Fruit fly (Drosophila melanogaster) whole organism, embryonic: ENCODE data around the gene Dbp73D.

Experiments used
- ATbp ChIP-seq: fragments of 200-800 bp; sonication (Bioruptor generic); optimal IDR thresholded peaks from 2 replicates; lab custom pipeline; 2017; ENCODE audit warnings: missing biosample characterization, mild to moderate bottlenecking, missing genetic modification characterization, missing genetic modification reagents
- Abd-B ChIP-seq: fragments of 200-800 bp; sonication (Bioruptor generic); optimal IDR thresholded peaks from 2 replicates; lab custom pipeline; 2018; ENCODE audit warnings: missing biosample characterization, mild to moderate bottlenecking, missing genetic modification characterization, moderate library complexity
- Ada2b ChIP-seq: fragments of 200-800 bp; sonication (Bioruptor generic); IDR thresholded peaks from 2 replicates; pipeline ENCODE4 v1.3.6; 2022; ENCODE audit warnings: missing biosample characterization, missing genetic modification characterization
- Bteb2 ChIP-seq: fragments of 200-800 bp; sonication (Bioruptor generic); optimal IDR thresholded peaks from 2 replicates; lab custom pipeline; 2016; ENCODE audit warnings: missing biosample characterization, missing genetic modification characterization
- CG10147 ChIP-seq: fragments of 200-800 bp; sonication (Bioruptor generic); optimal IDR thresholded peaks from 2 replicates; lab custom pipeline; 2019; ENCODE audit warnings: missing biosample characterization, mild to moderate bottlenecking, missing genetic modification characterization, moderate library complexity
- CG11085 ChIP-seq: fragments of 200-800 bp; sonication (Bioruptor generic); IDR thresholded peaks from 2 replicates; pipeline ENCODE4 v1.3.6; 2022; ENCODE audit warnings: missing biosample characterization, missing genetic modification characterization
- CG12391 ChIP-seq: fragments of 200-800 bp; sonication (Bioruptor generic); optimal IDR thresholded peaks from 3 replicates; lab custom pipeline; 2018; ENCODE audit warnings: missing biosample characterization, mild to moderate bottlenecking, missing genetic modification characterization, moderate library complexity
- CG12769 ChIP-seq: fragments of 200-800 bp; sonication (Bioruptor generic); optimal IDR thresholded peaks from 2 replicates; lab custom pipeline; 2019; ENCODE audit warnings: missing biosample characterization, mild to moderate bottlenecking, missing genetic modification characterization, moderate library complexity
- CG14441 ChIP-seq: fragments of 200-800 bp; sonication (Bioruptor generic); IDR thresholded peaks from 2 replicates; pipeline ENCODE4 v1.3.6; 2022; ENCODE audit warnings: missing biosample characterization, missing genetic modification characterization
- CG14667 ChIP-seq: fragments of 200-800 bp; sonication (Bioruptor generic); IDR thresholded peaks from 2 replicates; pipeline ENCODE4 v1.3.6; 2022; ENCODE audit warnings: missing biosample characterization, missing genetic modification characterization
- CG14965 ChIP-seq: fragments of 200-800 bp; sonication (Bioruptor generic); optimal IDR thresholded peaks from 2 replicates; lab custom pipeline; 2016; ENCODE audit warnings: missing biosample characterization, missing genetic modification characterization, borderline replicate concordance
- CG15696 ChIP-seq: fragments of 200-800 bp; sonication (Bioruptor generic); optimal IDR thresholded peaks from 2 replicates; lab custom pipeline; 2019; ENCODE audit warnings: missing biosample characterization, mild to moderate bottlenecking, missing genetic modification characterization, moderate library complexity
- CG17361 ChIP-seq: fragments of 200-800 bp; sonication (Bioruptor generic); IDR thresholded peaks from 3 replicates; pipeline ENCODE4 v1.3.6; 2022; ENCODE audit warnings: missing biosample characterization, missing genetic modification characterization
- CG2889 ChIP-seq: fragments of 200-800 bp; sonication (Bioruptor generic); IDR thresholded peaks from 3 replicates; pipeline ENCODE4 v1.3.6; 2022; ENCODE audit warnings: missing biosample characterization, missing genetic modification characterization
- CG32532 ChIP-seq: fragments of 200-800 bp; sonication (Bioruptor generic); IDR thresholded peaks from 2 replicates; pipeline ENCODE4 v1.3.6; 2022; ENCODE audit warnings: missing biosample characterization, missing genetic modification characterization
- CG3847 ChIP-seq: fragments of 200-800 bp; sonication (Bioruptor generic); IDR thresholded peaks from 2 replicates; pipeline ENCODE4 v1.3.6; 2022; ENCODE audit warnings: missing biosample characterization, missing genetic modification characterization
- CG4424 ChIP-seq: fragments of 200-800 bp; sonication (Bioruptor generic); optimal IDR thresholded peaks from 3 replicates; lab custom pipeline; 2016; ENCODE audit warnings: missing biosample characterization, missing genetic modification characterization
- CG5245 ChIP-seq: fragments of 200-800 bp; sonication (Bioruptor generic); optimal IDR thresholded peaks from 3 replicates; lab custom pipeline; 2016; ENCODE audit warnings: missing biosample characterization, missing genetic modification characterization
- CG6654 ChIP-seq: fragments of 200-800 bp; sonication (Bioruptor generic); optimal IDR thresholded peaks from 2 replicates; lab custom pipeline; 2017; ENCODE audit warnings: missing biosample characterization, mild to moderate bottlenecking, missing genetic modification characterization
- CG7271 ChIP-seq: fragments of 200-800 bp; sonication (Bioruptor generic); optimal IDR thresholded peaks from 2 replicates; lab custom pipeline; 2018; ENCODE audit warnings: missing biosample characterization, mild to moderate bottlenecking, missing genetic modification characterization, moderate library complexity
- CoRest ChIP-seq: fragments of 200-800 bp; sonication (Bioruptor generic); optimal IDR thresholded peaks from 3 replicates; lab custom pipeline; 2018; ENCODE audit warnings: missing biosample characterization, mild to moderate bottlenecking, missing genetic modification characterization, moderate library complexity
- Doc3 ChIP-seq: fragments of 200-800 bp; sonication (Bioruptor generic); IDR thresholded peaks from 3 replicates; pipeline ENCODE4 v1.3.6; 2022; ENCODE audit warnings: missing biosample characterization, missing genetic modification characterization; ENCODE audit not compliant: partially characterized antibody
- Dp ChIP-seq: fragments of 200-800 bp; sonication (Bioruptor generic); optimal IDR thresholded peaks from 2 replicates; lab custom pipeline; 2018; ENCODE audit warnings: missing biosample characterization, mild to moderate bottlenecking, missing genetic modification characterization, moderate library complexity
- E2f1 ChIP-seq: fragments of 200-800 bp; sonication (Bioruptor generic); IDR thresholded peaks from 2 replicates; pipeline ENCODE4 v1.3.6; 2022; ENCODE audit warnings: missing biosample characterization, missing genetic modification characterization
- HLH4C ChIP-seq: fragments of 200-800 bp; sonication (Bioruptor generic); IDR thresholded peaks from 3 replicates; pipeline ENCODE4 v1.3.6; 2022; ENCODE audit warnings: missing biosample characterization, missing genetic modification characterization; ENCODE audit not compliant: partially characterized antibody
- Hey ChIP-seq: fragments of 200-800 bp; sonication (Bioruptor generic); optimal IDR thresholded peaks from 3 replicates; lab custom pipeline; 2018; ENCODE audit warnings: missing biosample characterization, mild to moderate bottlenecking, missing genetic modification characterization
- Hr51 ChIP-seq, 2 experiments: fragments of 200-800 bp; sonication (Bioruptor generic); optimal IDR thresholded peaks; 2 replicates in 1 of 2; 3 replicates in 1 of 2; lab custom pipeline; 2016 to 2018; ENCODE audit warnings: missing biosample characterization in 2 of 2, missing genetic modification characterization in 2 of 2, mild to moderate bottlenecking in 1 of 2, moderate library complexity in 1 of 2
- MTF-1 ChIP-seq: fragments of 200-800 bp; sonication (Bioruptor generic); optimal IDR thresholded peaks from 2 replicates; lab custom pipeline; 2018; ENCODE audit warnings: missing biosample characterization, mild to moderate bottlenecking, missing genetic modification characterization, borderline replicate concordance
- Sin3A ChIP-seq: fragments of >200 bp; optimal IDR thresholded peaks from 2 replicates; lab custom pipeline; 2018
- Usf ChIP-seq: fragments of 200-800 bp; sonication (Bioruptor generic); optimal IDR thresholded peaks from 2 replicates; lab custom pipeline; 2017; ENCODE audit warnings: missing genotype, missing biosample characterization, missing genetic modification characterization
- ab ChIP-seq: fragments of 200-800 bp; sonication (Bioruptor generic); optimal IDR thresholded peaks from 2 replicates; lab custom pipeline; 2016; ENCODE audit warnings: missing biosample characterization, missing genetic modification characterization
- al ChIP-seq: fragments of 200-800 bp; sonication (Bioruptor generic); IDR thresholded peaks from 2 replicates; pipeline ENCODE4 v1.3.6; 2022; ENCODE audit warnings: missing biosample characterization, missing genetic modification characterization
- az2 ChIP-seq: fragments of 200-800 bp; sonication (Bioruptor generic); optimal IDR thresholded peaks from 3 replicates; lab custom pipeline; 2016; ENCODE audit warnings: missing biosample characterization, missing genetic modification characterization
- dysf ChIP-seq: fragments of 200-800 bp; sonication (Bioruptor generic); IDR thresholded peaks from 3 replicates; pipeline ENCODE4 v1.3.6; 2022; ENCODE audit warnings: missing biosample characterization, missing genetic modification characterization
- fd96Cb ChIP-seq: fragments of 200-800 bp; sonication (Bioruptor generic); optimal IDR thresholded peaks from 2 replicates; lab custom pipeline; 2018; ENCODE audit warnings: missing biosample characterization, mild to moderate bottlenecking, missing genetic modification characterization, moderate library complexity
- gcm ChIP-seq: fragments of 200-800 bp; sonication (Bioruptor generic); optimal IDR thresholded peaks from 2 replicates; lab custom pipeline; 2019; ENCODE audit warnings: missing biosample characterization, mild to moderate bottlenecking, missing genetic modification characterization, moderate library complexity
- gem ChIP-seq: fragments of 200-800 bp; sonication (Bioruptor generic); optimal IDR thresholded peaks from 2 replicates; lab custom pipeline; 2019; ENCODE audit warnings: missing biosample characterization, mild to moderate bottlenecking, missing genetic modification characterization, moderate library complexity
- hbn ChIP-seq: fragments of 200-800 bp; sonication (Bioruptor generic); IDR thresholded peaks from 2 replicates; pipeline ENCODE4 v1.3.6; 2022; ENCODE audit warnings: missing biosample characterization, missing genetic modification characterization; ENCODE audit not compliant: partially characterized antibody
- ind ChIP-seq: fragments of 200-800 bp; sonication (Bioruptor generic); optimal IDR thresholded peaks from 3 replicates; lab custom pipeline; 2016; ENCODE audit warnings: missing biosample characterization, missing genetic modification characterization
- inv ChIP-seq: fragments of 200-800 bp; sonication (Bioruptor generic); IDR thresholded peaks from 2 replicates; pipeline ENCODE4 v1.3.6; 2022; ENCODE audit warnings: missing biosample characterization, missing genetic modification characterization; ENCODE audit not compliant: partially characterized antibody
- klu ChIP-seq: fragments of 200-800 bp; sonication (Bioruptor generic); IDR thresholded peaks from 2 replicates; pipeline ENCODE4 v1.3.6; 2022; ENCODE audit warnings: missing biosample characterization, missing genetic modification characterization
- lbe ChIP-seq: fragments of 200-800 bp; sonication (Bioruptor generic); optimal IDR thresholded peaks from 2 replicates; lab custom pipeline; 2016; ENCODE audit warnings: missing biosample characterization, mild to moderate bottlenecking, missing genetic modification characterization
- mam ChIP-seq: fragments of 200-800 bp; sonication (Bioruptor generic); optimal IDR thresholded peaks from 3 replicates; lab custom pipeline; 2016; ENCODE audit warnings: missing biosample characterization, missing genetic modification characterization
- prd ChIP-seq, 3 experiments: fragments of >200 bp in 2 of 3; fragments of 200-800 bp in 1 of 3; sonication (Bioruptor generic) in 1 of 3; optimal IDR thresholded peaks in 2 of 3; IDR thresholded peaks in 1 of 3; 2 replicates in 2 of 3; 3 replicates in 1 of 3; pipeline versions ENCODE4 v1.3.6 to Lab custom; 2017 to 2022; ENCODE audit warnings: missing biosample characterization in 1 of 3, missing genetic modification characterization in 1 of 3
- pzg ChIP-seq: fragments of 200-800 bp; sonication (Bioruptor generic); optimal IDR thresholded peaks from 3 replicates; lab custom pipeline; 2018; ENCODE audit warnings: missing biosample characterization, mild to moderate bottlenecking, missing genetic modification characterization, moderate library complexity
- sens ChIP-seq: fragments of 200-800 bp; sonication (Bioruptor generic); peaks from one replicate; lab custom pipeline; 2016; ENCODE audit warnings: missing biosample characterization, missing genetic modification characterization
- slou ChIP-seq: fragments of 200-800 bp; sonication (Bioruptor generic); optimal IDR thresholded peaks from 3 replicates; lab custom pipeline; 2016; ENCODE audit warnings: missing biosample characterization, missing genetic modification characterization
- sna ChIP-seq: fragments of 200-800 bp; sonication (Bioruptor generic); IDR thresholded peaks from 2 replicates; pipeline ENCODE4 v1.3.6; 2022; ENCODE audit warnings: missing biosample characterization, missing genetic modification characterization; ENCODE audit not compliant: partially characterized antibody
- trem ChIP-seq: fragments of 200-800 bp; optimal IDR thresholded peaks from 3 replicates; lab custom pipeline; 2019; ENCODE audit warnings: missing biosample characterization, mild to moderate bottlenecking, missing genetic modification characterization, moderate library complexity

The Dbp73D gene

dm6 chr3L:16779704-16780173 is 49.1 kb upstream of the Dbp73D start, which contains the start of the genes mus302 and CG9705 (continued):
- peak; percentile 33; the same call in 1 of the 2 replicates for TF ChIP-seq CG14441
- TF ChIP-seq E2f1 (GFP tag; lab: Robert Waterston, UW) = peak; percentile 14; the same call in 1 of the 2 replicates
- TF ChIP-seq Dp (GFP tag; lab: Kevin White, UChicago) = peak; percentile 68
- TF ChIP-seq Hey = no peak
- 0 out of 3 replicates have a peak, but pooled peaks have one; percentile 30 for TF ChIP-seq dysf (GFP tag; lab: Robert Waterston, UW)
- TF ChIP-seq sna (GFP tag; lab: Robert Waterston, UW) = peak; percentile 56; the same call in 1 of the 2 replicates
- peak; percentile 26 for TF ChIP-seq lbe (GFP tag; lab: Kevin White, UChicago)
- TF ChIP-seq CG12769 (tag; lab: Kevin White, UChicago) = no peak
- TF ChIP-seq Doc3 (GFP tag; lab: Robert Waterston, UW) = peak; percentile 69; the same call in 1 of the 3 replicates
- TF ChIP-seq Hr51 (GFP tag; optimal IDR thresholded peaks at IDR 0.05; lab: Kevin White, UChicago) = peak; percentile 11 to 49
- peak; percentile 39; the same call in 1 of the 2 replicates for TF ChIP-seq al (GFP tag; lab: Robert Waterston, UW)
- TF ChIP-seq MTF-1 (GFP tag; lab: Kevin White, UChicago) = no peak
- peak; percentile 62 for TF ChIP-seq hbn (GFP tag; lab: Robert Waterston, UW)
- peak; percentile 55 for TF ChIP-seq inv
- TF ChIP-seq CG17361 (GFP tag; lab: Robert Waterston, UW) = peak; percentile 85
- no peak for TF ChIP-seq CG14965 (GFP tag; lab: Kevin White, UChicago)
- TF ChIP-seq Abd-B (GFP tag; lab: Kevin White, UChicago) = peak; percentile 58
- TF ChIP-seq pzg (GFP tag; lab: Kevin White, UChicago) = peak; percentile 34
- peak; percentile 19 for TF ChIP-seq gcm (GFP tag; lab: Kevin White, UChicago)
- peak; percentile 79 for TF ChIP-seq gem (tag; lab: Kevin White, UChicago)
- TF ChIP-seq Usf (GFP tag; lab: Kevin White, UChicago) = no peak
- peak; percentile 38; the same call in 1 of the 2 replicates for TF ChIP-seq CG14667 (GFP tag; lab: Robert Waterston, UW)
- TF ChIP-seq CoRest (tag; lab: Kevin White, UChicago) = peak; percentile 75
- TF ChIP-seq mam (GFP tag; lab: Kevin White, UChicago) = peak; percentile 30
- peak; percentile 55 for TF ChIP-seq CG15696 (tag; lab: Kevin White, UChicago)
- TF ChIP-seq CG2889 = 0 out of 3 replicates have a peak, but pooled peaks have one; percentile 25
- peak; percentile 2 for TF ChIP-seq Bteb2
- TF ChIP-seq ab (GFP tag; lab: Kevin White, UChicago) = no peak
- peak; percentile 49 for TF ChIP-seq slou (GFP tag; lab: Kevin White, UChicago)
- peak; percentile 77 for TF ChIP-seq sens (GFP tag; lab: Kevin White, UChicago)
- peak; percentile 72 for TF ChIP-seq trem (tag; lab: Kevin White, UChicago)
- TF ChIP-seq CG6654 (GFP tag; lab: Kevin White, UChicago) = no peak
- peak; percentile 49 for TF ChIP-seq CG32532 (GFP tag; lab: Robert Waterston, UW)
- no peak for TF ChIP-seq ATbp (GFP tag; lab: Kevin White, UChicago)
- TF ChIP-seq ind (GFP tag; lab: Kevin White, UChicago) = peak; percentile 42
- TF ChIP-seq prd (optimal IDR thresholded peaks at IDR 0.05; lab: Kevin White, UChicago) = no peak
- TF ChIP-seq prd (GFP tag; IDR thresholded peaks at IDR 0.05; lab: Robert Waterston, UW) = peak; percentile 71
- TF ChIP-seq CG4424 = peak; percentile 54
- peak; percentile 81 for TF ChIP-seq CG12391
- peak; percentile 3 for TF ChIP-seq CG10147 (GFP tag; lab: Kevin White, UChicago)
- peak; percentile 36; the same call in 1 of the 2 replicates for TF ChIP-seq Ada2b (GFP tag; lab: Robert Waterston, UW)
- peak; percentile 60 for TF ChIP-seq Sin3A (lab: Kevin White, UChicago)
- TF ChIP-seq klu (GFP tag; lab: Robert Waterston, UW) = no peak
- TF ChIP-seq az2 (GFP tag; lab: Kevin White, UChicago) = peak; percentile 48
- peak; percentile 0 for TF ChIP-seq fd96Cb (tag; lab: Kevin White, UChicago)
- peak; percentile 31; the same call in 1 of the 2 replicates for TF ChIP-seq CG3847 (GFP tag; lab: Robert Waterston, UW)
- no peak for TF ChIP-seq CG11085
- no peak for TF ChIP-seq CG5245 (GFP tag; lab: Kevin White, UChicago)
- peak; percentile 52; the same call in 1 of the 3 replicates for TF ChIP-seq HLH4C (GFP tag; lab: Robert Waterston, UW)
- TF ChIP-seq CG7271 (tag; lab: Kevin White, UChicago) = peak; percentile 62
